Worm (Caenorhabditis elegans) whole organism, mixed stage, embryonic: ENCODE data around the gene F20D6.11.

ENCODE experiments used
- blmp-1 ChIP-seq: fragments of 150-350 bp; optimal IDR thresholded peaks from 2 replicates; lab custom pipeline; 2014; ENCODE audit warnings: missing biosample characterization, missing genetic modification characterization
- elt-1 ChIP-seq: sonication (generic microtip); optimal IDR thresholded peaks from 2 replicates; lab custom pipeline; 2017; ENCODE audit warnings: missing genetic modification characterization, mild to moderate bottlenecking, missing compliant biosample characterization, antibody characterized with exemption, moderate library complexity, borderline replicate concordance; ENCODE audit not compliant: insufficient read depth
- elt-3 ChIP-seq: fragments of 150-350 bp; optimal IDR thresholded peaks from 2 replicates; lab custom pipeline; 2014; ENCODE audit warnings: missing biosample characterization, missing genetic modification characterization
- flh-1 ChIP-seq: fragments of 200-800 bp; sonication (Bioruptor generic); optimal IDR thresholded peaks from 2 replicates; lab custom pipeline; 2018; ENCODE audit warnings: mild to moderate bottlenecking, missing genetic modification characterization, moderate library complexity, missing compliant biosample characterization
- lsy-2 ChIP-seq: fragments of 150-350 bp; optimal IDR thresholded peaks from 2 replicates; lab custom pipeline; 2014; ENCODE audit warnings: missing biosample characterization, missing genetic modification characterization
- nhr-76 ChIP-seq: sonication (generic microtip); optimal IDR thresholded peaks from 2 replicates; lab custom pipeline; 2017; ENCODE audit warnings: missing biosample characterization, missing genetic modification characterization
- pha-4 ChIP-seq: fragments of 150-350 bp; optimal IDR thresholded peaks from 2 replicates; lab custom pipeline; 2018; ENCODE audit warnings: missing biosample characterization, missing genetic modification reagents, missing genetic modification characterization

ce11 chrV:8239928-8240327 is 41.0 kb upstream of the F20D6.11 start, which contains the start of gene C16D9.3:
- TF ChIP-seq blmp-1 (tag; lab: Kevin White, UChicago) = no peak
- no peak for TF ChIP-seq elt-3 (tag; lab: Kevin White, UChicago)
- TF ChIP-seq pha-4 = no peak
- TF ChIP-seq elt-1 = no peak
- no peak for TF ChIP-seq flh-1 (GFP tag; lab: Kevin White, UChicago)
- no peak for TF ChIP-seq lsy-2 (tag; lab: Kevin White, UChicago)
- TF ChIP-seq nhr-76 (tag; lab: Kevin White, UChicago) = no peak
